Fruit fly (Drosophila melanogaster) whole organism, embryonic: Measurements from ENCODE around the gene ens.

Source experiments
- Atf-2 ChIP-seq: fragments of 200-800 bp; sonication (Bioruptor generic); optimal IDR thresholded peaks from 2 replicates; lab custom pipeline; 2016; ENCODE audit warnings: missing biosample characterization, missing genetic modification characterization
- CG10147 ChIP-seq: fragments of 200-800 bp; sonication (Bioruptor generic); optimal IDR thresholded peaks from 2 replicates; lab custom pipeline; 2019; ENCODE audit warnings: missing biosample characterization, mild to moderate bottlenecking, missing genetic modification characterization, moderate library complexity
- CG12769 ChIP-seq: fragments of 200-800 bp; sonication (Bioruptor generic); optimal IDR thresholded peaks from 2 replicates; lab custom pipeline; 2019; ENCODE audit warnings: missing biosample characterization, mild to moderate bottlenecking, missing genetic modification characterization, moderate library complexity
- CG13624 ChIP-seq: fragments of 200-800 bp; sonication (Bioruptor generic); optimal IDR thresholded peaks from 2 replicates; lab custom pipeline; 2016; ENCODE audit warnings: missing biosample characterization, missing genetic modification characterization
- CG16779 ChIP-seq: fragments of 200-800 bp; sonication (Bioruptor generic); IDR thresholded peaks from 2 replicates; pipeline ENCODE4 v1.3.6; 2022; ENCODE audit warnings: missing biosample characterization, missing genetic modification characterization
- CG18619 ChIP-seq: fragments of 200-800 bp; sonication (Bioruptor generic); optimal IDR thresholded peaks from 3 replicates; lab custom pipeline; 2017; ENCODE audit warnings: missing biosample characterization, mild to moderate bottlenecking, missing genetic modification characterization
- CG32767 ChIP-seq: fragments of 200-800 bp; sonication (Bioruptor generic); IDR thresholded peaks from 2 replicates; pipeline ENCODE4 v1.3.6; 2022; ENCODE audit warnings: missing biosample characterization, missing genetic modification characterization
- CG34376 ChIP-seq: fragments of 200-800 bp; sonication (Bioruptor generic); optimal IDR thresholded peaks from 2 replicates; lab custom pipeline; 2018; ENCODE audit warnings: missing biosample characterization, mild to moderate bottlenecking, missing genetic modification characterization
- CG4360 ChIP-seq: fragments of 200-800 bp; sonication (Bioruptor generic); IDR thresholded peaks from 2 replicates; pipeline ENCODE4 v1.3.6; 2022; ENCODE audit warnings: missing biosample characterization, missing genetic modification characterization
- CG4617 ChIP-seq: fragments of 200-800 bp; sonication (Bioruptor generic); optimal IDR thresholded peaks from 3 replicates; lab custom pipeline; 2016; ENCODE audit warnings: missing biosample characterization, missing genetic modification characterization, borderline replicate concordance
- CG4707 ChIP-seq: fragments of 200-800 bp; sonication (Bioruptor generic); optimal IDR thresholded peaks from 2 replicates; lab custom pipeline; 2018; ENCODE audit warnings: missing biosample characterization, mild to moderate bottlenecking, missing genetic modification characterization, moderate library complexity
- CG6654 ChIP-seq: fragments of 200-800 bp; sonication (Bioruptor generic); optimal IDR thresholded peaks from 2 replicates; lab custom pipeline; 2017; ENCODE audit warnings: missing biosample characterization, mild to moderate bottlenecking, missing genetic modification characterization
- CG7928 ChIP-seq: fragments of 200-800 bp; sonication (Bioruptor generic); optimal IDR thresholded peaks from 2 replicates; lab custom pipeline; 2017; ENCODE audit warnings: missing biosample characterization, mild to moderate bottlenecking, missing genetic modification characterization
- CG8388 ChIP-seq: fragments of 200-800 bp; sonication (Bioruptor generic); optimal IDR thresholded peaks from 2 replicates; lab custom pipeline; 2019; ENCODE audit warnings: missing biosample characterization, mild to moderate bottlenecking, missing genetic modification characterization, moderate library complexity
- CG8944 ChIP-seq: fragments of 200-800 bp; sonication (Bioruptor generic); optimal IDR thresholded peaks from 3 replicates; lab custom pipeline; 2016; ENCODE audit warnings: missing biosample characterization, missing genetic modification characterization
- CG9215 ChIP-seq: fragments of 200-800 bp; sonication (Bioruptor generic); IDR thresholded peaks from 2 replicates; pipeline ENCODE4 v1.3.6; 2022; ENCODE audit warnings: missing biosample characterization, missing genetic modification characterization
- CoRest ChIP-seq: fragments of 200-800 bp; sonication (Bioruptor generic); optimal IDR thresholded peaks from 3 replicates; lab custom pipeline; 2018; ENCODE audit warnings: missing biosample characterization, mild to moderate bottlenecking, missing genetic modification characterization, moderate library complexity
- Deaf1 ChIP-seq: fragments of 200-800 bp; optimal IDR thresholded peaks from 3 replicates; lab custom pipeline; 2019; ENCODE audit warnings: missing biosample characterization, mild to moderate bottlenecking, missing genetic modification characterization, moderate library complexity
- Dip2 ChIP-seq: fragments of 200-800 bp; sonication (Bioruptor generic); IDR thresholded peaks from 2 replicates; pipeline ENCODE4 v1.3.6; 2022; ENCODE audit warnings: missing biosample characterization, missing genetic modification characterization
- Dp ChIP-seq: fragments of 200-800 bp; sonication (Bioruptor generic); optimal IDR thresholded peaks from 2 replicates; lab custom pipeline; 2018; ENCODE audit warnings: missing biosample characterization, mild to moderate bottlenecking, missing genetic modification characterization, moderate library complexity
- E2f2 ChIP-seq: fragments of 200-800 bp; sonication (Bioruptor generic); IDR thresholded peaks from 2 replicates; pipeline ENCODE4 v1.3.6; 2022; ENCODE audit warnings: missing biosample characterization, missing genetic modification characterization
- HHEX ChIP-seq: fragments of 200-800 bp; sonication (Bioruptor generic); optimal IDR thresholded peaks from 3 replicates; lab custom pipeline; 2017; ENCODE audit warnings: missing biosample characterization, mild to moderate bottlenecking, missing genetic modification characterization, missing genetic modification reagents
- HLH4C ChIP-seq: fragments of 200-800 bp; sonication (Bioruptor generic); IDR thresholded peaks from 3 replicates; pipeline ENCODE4 v1.3.6; 2022; ENCODE audit warnings: missing biosample characterization, missing genetic modification characterization; ENCODE audit not compliant: partially characterized antibody
- Hr3 ChIP-seq: fragments of 200-800 bp; sonication (Bioruptor generic); optimal IDR thresholded peaks from 3 replicates; lab custom pipeline; 2016; ENCODE audit warnings: missing biosample characterization, missing genetic modification characterization
- Myb ChIP-seq: fragments of 200-800 bp; sonication (Bioruptor generic); optimal IDR thresholded peaks from 2 replicates; lab custom pipeline; 2016; ENCODE audit warnings: missing biosample characterization, missing genetic modification characterization
- Rfx ChIP-seq: fragments of 200-800 bp; sonication (Bioruptor generic); IDR thresholded peaks from 2 replicates; pipeline ENCODE4 v1.3.6; 2022; ENCODE audit warnings: missing biosample characterization, missing genetic modification characterization
- Sox102F ChIP-seq: fragments of 200-800 bp; sonication (Bioruptor generic); optimal IDR thresholded peaks from 2 replicates; lab custom pipeline; 2018; ENCODE audit warnings: missing biosample characterization, mild to moderate bottlenecking, missing genetic modification characterization, moderate library complexity
- Usf ChIP-seq: fragments of 200-800 bp; sonication (Bioruptor generic); optimal IDR thresholded peaks from 2 replicates; lab custom pipeline; 2017; ENCODE audit warnings: missing genotype, missing biosample characterization, missing genetic modification characterization
- bcd ChIP-seq: fragments of 200-800 bp; sonication (Bioruptor generic); optimal IDR thresholded peaks from 2 replicates; lab custom pipeline; 2017; ENCODE audit warnings: missing biosample characterization, mild to moderate bottlenecking, missing genetic modification characterization
- cad ChIP-seq: fragments of >200 bp; optimal IDR thresholded peaks from 2 replicates; lab custom pipeline; 2017; ENCODE audit warnings: missing biosample characterization, missing genetic modification characterization
- croc ChIP-seq: fragments of 200-800 bp; sonication (Bioruptor generic); conservative IDR thresholded peaks from 3 replicates; pipeline ENCODE4 v1.3.6; 2022; ENCODE audit warnings: missing biosample characterization, missing genetic modification characterization
- da ChIP-seq: fragments of 200-800 bp; sonication (Bioruptor generic); optimal IDR thresholded peaks from 2 replicates; lab custom pipeline; 2016; ENCODE audit warnings: missing biosample characterization, missing genetic modification characterization
- fd102C ChIP-seq: fragments of 200-800 bp; sonication (Bioruptor generic); optimal IDR thresholded peaks from 2 replicates; lab custom pipeline; 2018; ENCODE audit warnings: missing biosample characterization, mild to moderate bottlenecking, missing genetic modification characterization, moderate library complexity
- fu2 ChIP-seq: fragments of 200-800 bp; sonication (Bioruptor generic); optimal IDR thresholded peaks from 2 replicates; lab custom pipeline; 2016; ENCODE audit warnings: missing biosample characterization, missing genetic modification characterization
- gcm ChIP-seq: fragments of 200-800 bp; sonication (Bioruptor generic); optimal IDR thresholded peaks from 2 replicates; lab custom pipeline; 2019; ENCODE audit warnings: missing biosample characterization, mild to moderate bottlenecking, missing genetic modification characterization, moderate library complexity
- gfzf ChIP-seq: fragments of 200-800 bp; sonication (Bioruptor generic); optimal IDR thresholded peaks from 2 replicates; lab custom pipeline; 2016; ENCODE audit warnings: missing biosample characterization, mild to moderate bottlenecking, missing genetic modification characterization, moderate library complexity
- h ChIP-seq: fragments of >200 bp; optimal IDR thresholded peaks from 2 replicates; lab custom pipeline; 2017
- inv ChIP-seq: fragments of 200-800 bp; sonication (Bioruptor generic); IDR thresholded peaks from 2 replicates; pipeline ENCODE4 v1.3.6; 2022; ENCODE audit warnings: missing biosample characterization, missing genetic modification characterization; ENCODE audit not compliant: partially characterized antibody
- lov ChIP-seq, 2 experiments: fragments of 200-800 bp in 1 of 2; fragments of >200 bp in 1 of 2; sonication (Bioruptor generic) in 1 of 2; IDR thresholded peaks in 1 of 2; optimal IDR thresholded peaks in 1 of 2; 2 replicates in 1 of 2; 3 replicates in 1 of 2; pipeline versions ENCODE4 v1.3.6 to Lab custom; 2017 to 2022; ENCODE audit warnings: missing biosample characterization in 1 of 2, missing genetic modification characterization in 1 of 2
- nerfin-1 ChIP-seq: fragments of 200-800 bp; sonication (Bioruptor generic); optimal IDR thresholded peaks from 3 replicates; lab custom pipeline; 2019; ENCODE audit warnings: missing biosample characterization, mild to moderate bottlenecking, missing genetic modification characterization, moderate library complexity
- pan ChIP-seq, 4 experiments: fragments of >200 bp in 3 of 4; fragments of 200-800 bp in 1 of 4; sonication (Bioruptor generic) in 1 of 4; optimal IDR thresholded peaks in 3 of 4; IDR thresholded peaks in 1 of 4; 2 replicates each; pipeline versions ENCODE4 v1.3.6 to Lab custom; 2017 to 2022; ENCODE audit warnings: missing biosample characterization in 2 of 4, missing genetic modification characterization in 2 of 4, mixed read lengths in 1 of 4
- pnt ChIP-seq: fragments of 200-800 bp; sonication (Bioruptor generic); optimal IDR thresholded peaks from 3 replicates; lab custom pipeline; 2016; ENCODE audit warnings: missing biosample characterization, missing genetic modification characterization
- pros ChIP-seq: fragments of 200-800 bp; sonication (Bioruptor generic); optimal IDR thresholded peaks from 3 replicates; lab custom pipeline; 2019; ENCODE audit warnings: missing biosample characterization, mild to moderate bottlenecking, missing genetic modification characterization, moderate library complexity
- sens ChIP-seq: fragments of 200-800 bp; sonication (Bioruptor generic); peaks from one replicate; lab custom pipeline; 2016; ENCODE audit warnings: missing biosample characterization, missing genetic modification characterization
- sim ChIP-seq: fragments of 200-800 bp; sonication (Bioruptor generic); IDR thresholded peaks from 2 replicates; pipeline ENCODE4 v1.3.6; 2022; ENCODE audit warnings: missing biosample characterization, missing genetic modification characterization
- tio ChIP-seq: fragments of 200-800 bp; sonication (Bioruptor generic); optimal IDR thresholded peaks from 2 replicates; lab custom pipeline; 2017; ENCODE audit warnings: missing biosample characterization, missing genetic modification characterization, inconsistent platforms
- trem ChIP-seq: fragments of 200-800 bp; optimal IDR thresholded peaks from 3 replicates; lab custom pipeline; 2019; ENCODE audit warnings: missing biosample characterization, mild to moderate bottlenecking, missing genetic modification characterization, moderate library complexity
- ttk ChIP-seq: fragments of 200-800 bp; sonication (Bioruptor generic); IDR thresholded peaks from 2 replicates; pipeline ENCODE4 v2.1.2; 2022; ENCODE audit warnings: missing biosample characterization, missing genetic modification characterization
- zfh2 ChIP-seq: fragments of 200-800 bp; sonication (Bioruptor generic); optimal IDR thresholded peaks from 2 replicates; lab custom pipeline; 2016; ENCODE audit warnings: missing biosample characterization, missing genetic modification characterization

ens gene

DNA sequence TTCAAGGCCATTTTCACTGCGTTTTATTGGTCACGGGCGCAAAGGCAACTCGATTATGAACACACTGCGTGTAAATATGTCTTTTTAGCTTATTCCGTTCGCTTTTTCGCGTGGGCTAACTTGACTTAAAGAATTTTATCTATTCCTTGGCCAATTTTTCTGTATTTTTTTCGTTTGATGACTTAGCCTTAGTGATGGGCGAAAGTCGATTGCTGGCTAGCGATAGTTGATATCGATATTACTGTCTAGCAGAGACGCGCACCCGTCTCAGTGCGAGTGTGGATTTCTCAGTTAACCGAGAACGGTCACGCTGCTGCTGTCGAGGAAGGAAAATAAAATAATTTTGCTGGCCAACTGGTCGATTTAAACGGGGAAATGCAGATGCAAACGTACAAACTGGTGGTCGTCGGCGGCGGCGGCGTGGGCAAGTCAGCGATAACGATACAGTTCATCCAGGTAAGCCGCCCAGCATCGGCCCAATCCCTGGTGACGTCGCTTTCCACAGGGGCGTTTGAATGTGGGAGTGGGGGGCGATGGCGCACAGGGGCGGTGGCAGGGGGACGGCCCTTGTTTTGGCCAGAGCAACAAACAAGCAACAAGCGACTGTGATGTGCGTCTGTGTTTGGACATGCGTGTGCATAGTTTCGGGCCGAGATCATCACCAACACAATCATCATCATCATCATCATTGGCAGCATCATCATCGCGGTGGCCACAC is 4.6 kb upstream of the ens start, which contains the start of the genes Rop and Ras64B (continued):
- TF ChIP-seq Myb (GFP tag; lab: Kevin White, UChicago), result peak; percentile 62
- TF ChIP-seq CG6654 (GFP tag; lab: Kevin White, UChicago), result no peak
- TF ChIP-seq CG10147 (GFP tag; lab: Kevin White, UChicago), result peak; percentile 33
- TF ChIP-seq CG9215 (GFP tag; lab: Robert Waterston, UW), result no peak
- TF ChIP-seq Deaf1 (tag; lab: Kevin White, UChicago), result peak; percentile 32
- TF ChIP-seq CoRest (tag; lab: Kevin White, UChicago), result peak; percentile 15
- no peak for TF ChIP-seq ttk (GFP tag; lab: Robert Waterston, UW)
- TF ChIP-seq CG4707 (GFP tag; lab: Kevin White, UChicago), result no peak
- peak; percentile 68 for TF ChIP-seq HLH4C (GFP tag; lab: Robert Waterston, UW)
- peak; percentile 43 for TF ChIP-seq CG13624 (GFP tag; lab: Kevin White, UChicago)
- TF ChIP-seq pan (optimal IDR thresholded peaks at IDR 0.05; lab: Kevin White, UChicago), result no peak
- TF ChIP-seq pan (GFP tag; optimal IDR thresholded peaks at IDR 0.05 in 1 of 2, IDR thresholded peaks at IDR 0.05 in 1 of 2), result no peak
- peak; percentile 59 for TF ChIP-seq Dp
- TF ChIP-seq CG8388, result no peak
- peak; percentile 97 for TF ChIP-seq gfzf (GFP tag; lab: Kevin White, UChicago)
- no peak for TF ChIP-seq croc (GFP tag; lab: Robert Waterston, UW)
- peak; percentile 14 for TF ChIP-seq da (GFP tag; lab: Kevin White, UChicago)
- no peak for TF ChIP-seq sim (GFP tag; lab: Robert Waterston, UW)
- no peak for TF ChIP-seq CG8944
- TF ChIP-seq lov (optimal IDR thresholded peaks at IDR 0.05; lab: Kevin White, UChicago), result no peak
- no peak for TF ChIP-seq lov (GFP tag; IDR thresholded peaks at IDR 0.05; lab: Robert Waterston, UW)
- no peak for TF ChIP-seq Rfx (GFP tag; lab: Robert Waterston, UW)
- TF ChIP-seq cad, result no peak
- TF ChIP-seq Usf (GFP tag; lab: Kevin White, UChicago), result no peak
- no peak for TF ChIP-seq pros
- TF ChIP-seq sens, result peak; percentile 90
- TF ChIP-seq Sox102F (GFP tag; lab: Kevin White, UChicago), result no peak
- TF ChIP-seq trem (tag; lab: Kevin White, UChicago), result peak; percentile 74
- TF ChIP-seq fu2 (GFP tag; lab: Kevin White, UChicago), result no peak
- TF ChIP-seq gcm, result peak; percentile 36
- no peak for TF ChIP-seq CG4360 (GFP tag; lab: Robert Waterston, UW)
- TF ChIP-seq CG34376 (GFP tag; lab: Kevin White, UChicago), result peak; percentile 65
- TF ChIP-seq fd102C (GFP tag; lab: Kevin White, UChicago), result no peak
- peak; percentile 58 for TF ChIP-seq E2f2 (GFP tag; lab: Robert Waterston, UW)
- peak; percentile 99 for TF ChIP-seq CG4617 (GFP tag; lab: Kevin White, UChicago)
- TF ChIP-seq CG18619 (GFP tag; lab: Kevin White, UChicago), result no peak
- TF ChIP-seq CG32767 (GFP tag; lab: Robert Waterston, UW), result peak; percentile 56; the same call in 1 of the 2 replicates
- peak; percentile 79 for TF ChIP-seq inv
- no peak for TF ChIP-seq CG16779 (GFP tag; lab: Robert Waterston, UW)
- peak; percentile 39 for TF ChIP-seq nerfin-1
- TF ChIP-seq CG7928 (GFP tag; lab: Kevin White, UChicago), result peak; percentile 50
- TF ChIP-seq Atf-2, result no peak
- TF ChIP-seq zfh2 (GFP tag; lab: Kevin White, UChicago), result peak; percentile 1
- no peak for TF ChIP-seq CG12769 (tag; lab: Kevin White, UChicago)
- no peak for TF ChIP-seq Hr3 (GFP tag; lab: Kevin White, UChicago)
- TF ChIP-seq h (lab: Kevin White, UChicago), result no peak
- peak; percentile 38 for TF ChIP-seq HHEX (GFP tag; lab: Kevin White, UChicago)
- no peak for TF ChIP-seq pnt (GFP tag; lab: Kevin White, UChicago)
- TF ChIP-seq bcd (GFP tag; lab: Kevin White, UChicago), result no peak
- TF ChIP-seq Dip2 (GFP tag; lab: Robert Waterston, UW), result no peak
- TF ChIP-seq tio, result no peak
